Worm (Caenorhabditis elegans): ENCODE measurements around the gene enu-3.2.

DNA sequence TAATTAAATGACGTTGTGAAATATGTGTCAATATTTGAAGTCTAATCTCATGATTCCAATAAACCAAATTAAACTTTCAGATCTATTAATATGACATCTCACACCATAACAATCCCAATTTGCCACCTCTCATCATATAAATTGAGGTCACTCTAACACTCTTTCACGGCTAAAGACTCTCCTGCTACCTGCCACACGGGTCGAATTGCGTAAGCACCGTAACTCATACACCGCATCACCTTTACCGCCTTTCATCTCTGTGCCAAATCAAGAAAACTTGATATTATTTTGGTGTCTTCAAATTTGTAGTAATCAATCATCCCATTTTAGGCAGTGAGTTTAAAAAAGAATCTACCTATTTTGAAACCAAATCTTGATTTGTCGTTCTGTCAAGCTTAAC is 21.3 kb upstream of the enu-3.2 start:
- TF ChIP-seq nhr-11 (tag; optimal IDR thresholded peaks at IDR 0.05): no peak
- TF ChIP-seq ceh-9 (tag; optimal IDR thresholded peaks at IDR 0.05): no peak
- TF ChIP-seq ama-1 (optimal IDR thresholded peaks at IDR 0.05): no peak

All from whole organism, L3 larva.